Fruit fly (Drosophila melanogaster) whole organism, embryonic: Measurements from ENCODE around the gene RabX6.
A peak's percentile ranks its signal among the peaks of the same experiment; 100 is the strongest.

Experiments used
- Ada2b ChIP-seq: fragments of 200-800 bp; sonication (Bioruptor generic); IDR thresholded peaks from 2 replicates; pipeline ENCODE4 v1.3.6; 2022; ENCODE audit warnings: missing biosample characterization, missing genetic modification characterization
- B-H1 ChIP-seq: fragments of 200-800 bp; sonication (Bioruptor generic); IDR thresholded peaks from 3 replicates; pipeline ENCODE4 v1.3.6; 2022; ENCODE audit warnings: missing biosample characterization, missing genetic modification characterization
- B-H2 ChIP-seq: fragments of 200-800 bp; sonication (Bioruptor generic); optimal IDR thresholded peaks from 2 replicates; lab custom pipeline; 2018; ENCODE audit warnings: missing biosample characterization, mild to moderate bottlenecking, missing genetic modification characterization
- Bdp1 ChIP-seq: fragments of 200-800 bp; sonication (Bioruptor generic); optimal IDR thresholded peaks from 3 replicates; lab custom pipeline; 2016; ENCODE audit warnings: missing biosample characterization, missing genetic modification characterization
- CG10274 ChIP-seq: fragments of 200-800 bp; sonication (Bioruptor generic); optimal IDR thresholded peaks from 3 replicates; lab custom pipeline; 2017; ENCODE audit warnings: missing biosample characterization, mild to moderate bottlenecking, missing genetic modification characterization
- CG10462 ChIP-seq: fragments of 200-800 bp; sonication (Bioruptor generic); optimal IDR thresholded peaks from 2 replicates; lab custom pipeline; 2016; ENCODE audit warnings: missing biosample characterization, missing genetic modification characterization
- CG11723 ChIP-seq: fragments of 200-800 bp; sonication (Bioruptor generic); optimal IDR thresholded peaks from 2 replicates; lab custom pipeline; 2017; ENCODE audit warnings: missing biosample characterization, mild to moderate bottlenecking, missing genetic modification characterization
- CG12155 ChIP-seq: fragments of 200-800 bp; sonication (Bioruptor generic); optimal IDR thresholded peaks from 3 replicates; lab custom pipeline; 2016; ENCODE audit warnings: missing biosample characterization, missing genetic modification characterization
- CG14860 ChIP-seq: fragments of 200-800 bp; sonication (Bioruptor generic); IDR thresholded peaks from 3 replicates; pipeline ENCODE4 v1.3.6; 2022; ENCODE audit warnings: missing biosample characterization, missing genetic modification characterization; ENCODE audit not compliant: partially characterized antibody
- CG15696 ChIP-seq: fragments of 200-800 bp; sonication (Bioruptor generic); optimal IDR thresholded peaks from 2 replicates; lab custom pipeline; 2019; ENCODE audit warnings: missing biosample characterization, mild to moderate bottlenecking, missing genetic modification characterization, moderate library complexity
- CG17186 ChIP-seq: fragments of 200-800 bp; sonication (Bioruptor generic); optimal IDR thresholded peaks from 3 replicates; lab custom pipeline; 2017; ENCODE audit warnings: missing biosample characterization, missing genetic modification reagents, missing genetic modification characterization
- CG17359 ChIP-seq: fragments of 200-800 bp; sonication (Bioruptor generic); optimal IDR thresholded peaks from 3 replicates; lab custom pipeline; 2018; ENCODE audit warnings: missing biosample characterization, mild to moderate bottlenecking, missing genetic modification characterization, moderate library complexity
- CG18476 ChIP-seq: fragments of 200-800 bp; sonication (Bioruptor generic); optimal IDR thresholded peaks from 2 replicates; lab custom pipeline; 2016; ENCODE audit warnings: missing biosample characterization, mild to moderate bottlenecking, missing genetic modification characterization
- CG4282 ChIP-seq: fragments of 200-800 bp; sonication (Bioruptor generic); optimal IDR thresholded peaks from 2 replicates; lab custom pipeline; 2016; ENCODE audit warnings: missing biosample characterization, missing genetic modification characterization
- CG4707 ChIP-seq: fragments of 200-800 bp; sonication (Bioruptor generic); optimal IDR thresholded peaks from 2 replicates; lab custom pipeline; 2018; ENCODE audit warnings: missing biosample characterization, mild to moderate bottlenecking, missing genetic modification characterization, moderate library complexity
- CG6175 ChIP-seq: fragments of 200-800 bp; sonication (Bioruptor generic); IDR thresholded peaks from 3 replicates; pipeline ENCODE4 v1.3.6; 2022; ENCODE audit warnings: missing biosample characterization, missing genetic modification characterization
- CG7745 ChIP-seq: fragments of 200-800 bp; sonication (Bioruptor generic); optimal IDR thresholded peaks from 2 replicates; lab custom pipeline; 2018; ENCODE audit warnings: missing biosample characterization, mild to moderate bottlenecking, missing genetic modification characterization, moderate library complexity
- D ChIP-seq, 2 experiments: fragments of 200-800 bp in 1 of 2; fragments of >200 bp in 1 of 2; sonication (Bioruptor generic) in 1 of 2; optimal IDR thresholded peaks; 2 replicates in 1 of 2; 3 replicates in 1 of 2; lab custom pipeline; 2017; ENCODE audit warnings: mild to moderate bottlenecking in 1 of 2, missing biosample characterization in 1 of 2, missing genetic modification characterization in 1 of 2, missing genetic modification reagents in 1 of 2
- Dek ChIP-seq: fragments of 200-800 bp; sonication (Bioruptor generic); optimal IDR thresholded peaks from 3 replicates; lab custom pipeline; 2019; ENCODE audit warnings: missing biosample characterization, mild to moderate bottlenecking, missing genetic modification characterization, moderate library complexity
- E2f1 ChIP-seq: fragments of 200-800 bp; sonication (Bioruptor generic); IDR thresholded peaks from 2 replicates; pipeline ENCODE4 v1.3.6; 2022; ENCODE audit warnings: missing biosample characterization, missing genetic modification characterization
- Fer2 ChIP-seq: fragments of 200-800 bp; sonication (Bioruptor generic); optimal IDR thresholded peaks from 2 replicates; lab custom pipeline; 2018; ENCODE audit warnings: missing biosample characterization, mild to moderate bottlenecking, missing genetic modification characterization, moderate library complexity
- H2.0 ChIP-seq: fragments of 200-800 bp; sonication (Bioruptor generic); IDR thresholded peaks from 2 replicates; pipeline ENCODE4 v1.3.6; 2022; ENCODE audit warnings: missing biosample characterization, missing genetic modification characterization
- Hmr ChIP-seq: fragments of 200-800 bp; sonication (Bioruptor generic); optimal IDR thresholded peaks from 3 replicates; lab custom pipeline; 2017; ENCODE audit warnings: mild to moderate bottlenecking, missing biosample characterization, missing genetic modification reagents, missing genetic modification characterization
- MBD-R2 ChIP-seq: fragments of 200-800 bp; sonication (Bioruptor generic); IDR thresholded peaks from 2 replicates; pipeline ENCODE4 v1.3.6; 2022; ENCODE audit warnings: missing biosample characterization, missing genetic modification characterization
- Med ChIP-seq: fragments of 200-800 bp; sonication (Bioruptor generic); peaks from one replicate; lab custom pipeline; 2016; ENCODE audit warnings: missing biosample characterization, missing genetic modification characterization, mild to moderate bottlenecking, inconsistent platforms, moderate library complexity
- NFAT ChIP-seq: fragments of 200-800 bp; sonication (Bioruptor generic); IDR thresholded peaks from 2 replicates; pipeline ENCODE4 v1.3.6; 2022; ENCODE audit warnings: missing biosample characterization, missing genetic modification characterization
- Oli ChIP-seq: fragments of 200-800 bp; sonication (Bioruptor generic); optimal IDR thresholded peaks from 2 replicates; lab custom pipeline; 2018; ENCODE audit warnings: missing biosample characterization, mild to moderate bottlenecking, missing genetic modification characterization, moderate library complexity
- Ssrp ChIP-seq: fragments of 200-800 bp; sonication (Bioruptor generic); optimal IDR thresholded peaks from 2 replicates; lab custom pipeline; 2018; ENCODE audit warnings: missing biosample characterization, mild to moderate bottlenecking, missing genetic modification characterization, moderate library complexity
- Taf1 ChIP-seq: fragments of 200-800 bp; sonication (Bioruptor generic); IDR thresholded peaks from 2 replicates; pipeline ENCODE4 v1.3.6; 2022; ENCODE audit warnings: missing biosample characterization, missing genetic modification characterization
- Trl ChIP-seq, 3 experiments: fragments of >200 bp in 2 of 3; fragments of 200-800 bp in 1 of 3; sonication (Bioruptor generic) in 1 of 3; optimal IDR thresholded peaks; 2 replicates in 1 of 3; 3 replicates in 2 of 3; lab custom pipeline; 2016 to 2017; ENCODE audit warnings: missing biosample characterization in 1 of 3, missing genetic modification characterization in 1 of 3
- chif ChIP-seq, 2 experiments: fragments of 200-800 bp; sonication (Bioruptor generic); optimal IDR thresholded peaks; 3 replicates each; lab custom pipeline; 2016; ENCODE audit warnings: missing biosample characterization in 2 of 2, missing genetic modification characterization in 2 of 2
- ci ChIP-seq: fragments of 200-800 bp; sonication (Bioruptor generic); IDR thresholded peaks from 3 replicates; pipeline ENCODE4 v1.3.6; 2022; ENCODE audit warnings: missing biosample characterization, missing genetic modification characterization
- croc ChIP-seq: fragments of 200-800 bp; sonication (Bioruptor generic); conservative IDR thresholded peaks from 3 replicates; pipeline ENCODE4 v1.3.6; 2022; ENCODE audit warnings: missing biosample characterization, missing genetic modification characterization
- da ChIP-seq: fragments of 200-800 bp; sonication (Bioruptor generic); optimal IDR thresholded peaks from 2 replicates; lab custom pipeline; 2016; ENCODE audit warnings: missing biosample characterization, missing genetic modification characterization
- eve ChIP-seq, 2 experiments: fragments of >200 bp; optimal IDR thresholded peaks; 2 replicates each; lab custom pipeline; 2017; ENCODE audit warnings: missing biosample characterization in 2 of 2, missing genetic modification characterization in 2 of 2
- fru ChIP-seq: fragments of >200 bp; optimal IDR thresholded peaks from 2 replicates; lab custom pipeline; 2017
- her ChIP-seq: fragments of 200-800 bp; sonication (Bioruptor generic); optimal IDR thresholded peaks from 2 replicates; lab custom pipeline; 2016; ENCODE audit warnings: missing biosample characterization, missing genetic modification characterization
- ken ChIP-seq: fragments of 200-800 bp; sonication (Bioruptor generic); IDR thresholded peaks from 3 replicates; pipeline ENCODE4 v1.3.6; 2022; ENCODE audit warnings: missing biosample characterization, missing genetic modification characterization
- luna ChIP-seq: fragments of 200-800 bp; sonication (Bioruptor generic); optimal IDR thresholded peaks from 2 replicates; lab custom pipeline; 2016; ENCODE audit warnings: missing biosample characterization, missing genetic modification characterization
- mld ChIP-seq: fragments of 200-800 bp; sonication (Bioruptor generic); IDR thresholded peaks from 3 replicates; pipeline ENCODE4 v1.3.6; 2022; ENCODE audit warnings: missing biosample characterization, missing genetic modification characterization; ENCODE audit not compliant: partially characterized antibody
- pnt ChIP-seq: fragments of 200-800 bp; sonication (Bioruptor generic); optimal IDR thresholded peaks from 3 replicates; lab custom pipeline; 2016; ENCODE audit warnings: missing biosample characterization, missing genetic modification characterization
- ranshi ChIP-seq: fragments of 200-800 bp; sonication (Bioruptor generic); IDR thresholded peaks from 2 replicates; pipeline ENCODE4 v1.3.6; 2022; ENCODE audit warnings: missing biosample characterization, missing genetic modification characterization
- salm ChIP-seq: fragments of 200-800 bp; sonication (Bioruptor generic); optimal IDR thresholded peaks from 2 replicates; lab custom pipeline; 2018; ENCODE audit warnings: missing biosample characterization, mild to moderate bottlenecking, missing genetic modification characterization
- sim ChIP-seq: fragments of 200-800 bp; sonication (Bioruptor generic); IDR thresholded peaks from 2 replicates; pipeline ENCODE4 v1.3.6; 2022; ENCODE audit warnings: missing biosample characterization, missing genetic modification characterization
- slp2 ChIP-seq: fragments of 200-800 bp; sonication (Bioruptor generic); optimal IDR thresholded peaks from 2 replicates; lab custom pipeline; 2016; ENCODE audit warnings: missing biosample characterization, missing genetic modification characterization
- sr ChIP-seq: fragments of 200-800 bp; sonication (Bioruptor generic); IDR thresholded peaks from 3 replicates; pipeline ENCODE4 v1.3.6; 2022; ENCODE audit warnings: missing biosample characterization, missing genetic modification characterization
- stc ChIP-seq: fragments of 200-800 bp; sonication (Bioruptor generic); IDR thresholded peaks from 2 replicates; pipeline ENCODE4 v1.3.6; 2022; ENCODE audit warnings: missing biosample characterization, missing genetic modification characterization
- tio ChIP-seq: fragments of 200-800 bp; sonication (Bioruptor generic); optimal IDR thresholded peaks from 2 replicates; lab custom pipeline; 2017; ENCODE audit warnings: missing biosample characterization, missing genetic modification characterization, inconsistent platforms
- vvl ChIP-seq: fragments of 200-800 bp; sonication (Bioruptor generic); IDR thresholded peaks from 2 replicates; pipeline ENCODE4 v1.3.6; 2022; ENCODE audit warnings: missing biosample characterization, missing genetic modification characterization

Gene RabX6

DNA sequence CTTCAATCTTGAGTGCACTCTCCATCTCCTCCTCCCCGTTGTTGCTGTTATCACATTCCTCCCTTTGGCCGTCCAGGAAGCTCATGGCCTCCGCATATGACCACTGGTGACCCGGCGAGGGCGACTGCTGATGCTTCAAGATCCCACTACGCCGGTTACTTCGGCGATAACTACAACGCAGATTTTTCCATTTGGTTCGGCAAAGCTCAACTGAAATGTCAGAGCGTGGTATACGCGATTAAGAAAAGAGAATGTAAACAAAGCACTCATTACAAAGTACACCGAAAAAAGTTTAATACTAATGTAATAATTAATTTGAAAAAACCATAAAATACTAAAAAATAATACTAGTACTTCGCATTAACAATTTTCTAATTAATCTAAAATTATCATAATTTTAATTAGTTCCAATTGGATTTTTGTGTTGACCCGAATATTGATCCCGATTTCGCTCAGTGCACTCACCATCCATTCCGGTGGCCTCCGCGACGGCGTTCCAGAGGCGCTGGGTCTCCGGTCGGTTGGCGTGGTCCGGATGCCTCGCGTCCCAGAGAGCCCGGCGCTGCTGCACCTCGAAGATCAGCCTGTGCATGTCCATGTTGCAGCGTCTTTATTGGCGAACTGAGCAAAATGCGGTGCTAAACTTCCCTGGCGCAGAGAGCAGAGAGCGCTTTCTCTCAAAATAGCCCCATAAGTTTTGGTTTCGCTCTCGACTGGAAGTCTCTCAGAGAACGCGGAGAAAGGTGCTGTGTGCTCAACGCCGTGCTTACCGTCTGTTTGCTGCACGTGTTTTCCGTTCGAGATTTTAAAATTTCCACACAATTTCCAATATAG lies 48.4 kb downstream of the RabX6 start (continued):
- peak; percentile 90 for TF ChIP-seq Ada2b (GFP tag; lab: Robert Waterston, UW)
- peak; percentile 83 for TF ChIP-seq B-H1 (GFP tag; lab: Robert Waterston, UW)
- TF ChIP-seq Hmr, result peak; percentile 83
- peak; percentile 89 for TF ChIP-seq H2.0 (GFP tag; lab: Robert Waterston, UW)
- peak; percentile 89 for TF ChIP-seq CG11723 (GFP tag; lab: Kevin White, UChicago)
- TF ChIP-seq CG14860, result no peak
- peak; percentile 88 for TF ChIP-seq CG15696 (tag; lab: Kevin White, UChicago)
- peak; percentile 78 for TF ChIP-seq CG18476 (GFP tag; lab: Kevin White, UChicago)
- TF ChIP-seq luna (GFP tag; lab: Kevin White, UChicago), result no peak
- peak; percentile 87 for TF ChIP-seq Med (GFP tag; lab: Kevin White, UChicago)
- TF ChIP-seq Oli, result peak; percentile 92
- peak; percentile 93 for TF ChIP-seq sim
- TF ChIP-seq pnt, result peak; percentile 39
- peak; percentile 59; the same call in 2 of the 3 replicates for TF ChIP-seq sr (GFP tag; lab: Robert Waterston, UW)
- peak; percentile 75; the same call in 1 of the 3 replicates for TF ChIP-seq CG6175 (GFP tag; lab: Robert Waterston, UW)
- TF ChIP-seq tio (GFP tag; lab: Kevin White, UChicago), result peak; percentile 80
- TF ChIP-seq CG7745, result peak; percentile 24
- peak; percentile 75 for TF ChIP-seq CG10274 (GFP tag; lab: Kevin White, UChicago)
- peak; percentile 90 for TF ChIP-seq salm (tag; lab: Kevin White, UChicago)
- peak; percentile 70 for TF ChIP-seq Fer2 (tag; lab: Kevin White, UChicago)
- no peak for TF ChIP-seq da
- TF ChIP-seq Bdp1 (GFP tag; lab: Kevin White, UChicago), result peak; percentile 37
- peak; percentile 75 for TF ChIP-seq Dek
- no peak for TF ChIP-seq D (optimal IDR thresholded peaks at IDR 0.05; lab: Kevin White, UChicago)
- peak; percentile 94 for TF ChIP-seq D (GFP tag; optimal IDR thresholded peaks at IDR 0.05; lab: Kevin White, UChicago)
- peak; percentile 73 for TF ChIP-seq MBD-R2 (GFP tag; lab: Robert Waterston, UW)
- peak; percentile 97 for TF ChIP-seq vvl (GFP tag; lab: Robert Waterston, UW)
- TF ChIP-seq eve (GFP tag; optimal IDR thresholded peaks at IDR 0.05; lab: Kevin White, UChicago), result no peak
- no peak for TF ChIP-seq CG4282 (GFP tag; lab: Kevin White, UChicago)
- peak; percentile 85 for TF ChIP-seq CG10462 (GFP tag; lab: Kevin White, UChicago)
- TF ChIP-seq CG12155 (GFP tag; lab: Kevin White, UChicago), result peak; percentile 84
- TF ChIP-seq E2f1 (GFP tag; lab: Robert Waterston, UW), result peak; percentile 86
- peak; percentile 80 for TF ChIP-seq ken
- TF ChIP-seq slp2, result peak; percentile 22
- peak; percentile 69 to 73 for TF ChIP-seq chif (GFP tag; optimal IDR thresholded peaks at IDR 0.05; lab: Kevin White, UChicago)
- TF ChIP-seq her (GFP tag; lab: Kevin White, UChicago), result no peak
- TF ChIP-seq Trl (optimal IDR thresholded peaks at IDR 0.05; lab: Kevin White, UChicago), result peak; percentile 75 to 90
- no peak for TF ChIP-seq Trl (GFP tag; optimal IDR thresholded peaks at IDR 0.05; lab: Kevin White, UChicago)
- TF ChIP-seq CG17186 (GFP tag; lab: Kevin White, UChicago), result peak; percentile 45
- TF ChIP-seq croc (GFP tag; lab: Robert Waterston, UW), result peak; percentile 90
- TF ChIP-seq CG17359, result peak; percentile 94
- TF ChIP-seq fru (lab: Kevin White, UChicago), result no peak
- TF ChIP-seq ci (GFP tag; lab: Robert Waterston, UW), result peak; percentile 95
- no peak for TF ChIP-seq mld (GFP tag; lab: Robert Waterston, UW)
- TF ChIP-seq stc (GFP tag; lab: Robert Waterston, UW), result peak; percentile 92
- peak; percentile 67 for TF ChIP-seq NFAT (GFP tag; lab: Robert Waterston, UW)
- peak; percentile 89 for TF ChIP-seq ranshi
- peak; percentile 80 for TF ChIP-seq CG4707 (GFP tag; lab: Kevin White, UChicago)
- TF ChIP-seq B-H2 (GFP tag; lab: Kevin White, UChicago), result peak; percentile 46
- peak; percentile 92 for TF ChIP-seq Ssrp
- peak; percentile 73 for TF ChIP-seq Taf1 (GFP tag; lab: Robert Waterston, UW)
